Fruit fly (Drosophila melanogaster): ENCODE results near the gene Sec16.
A peak's percentile ranks its signal among the peaks of the same experiment; 100 is the strongest.

Gene Sec16

dm6 chrX:12567663-12568062, 28.2 kb upstream of the Sec16 start (continued):
- no peak for TF ChIP-seq crol (GFP tag; IDR thresholded peaks at IDR 0.05)
- peak; percentile 63 for TF ChIP-seq Adf1 (GFP tag; IDR thresholded peaks at IDR 0.05)
- peak; percentile 71 for TF ChIP-seq cas (GFP tag; IDR thresholded peaks at IDR 0.05)
- TF ChIP-seq CTCF (GFP tag; optimal IDR thresholded peaks at IDR 0.05): no peak
- TF ChIP-seq sug (tag; optimal IDR thresholded peaks at IDR 0.05): peak; percentile 85
- TF ChIP-seq CG10462 (GFP tag; optimal IDR thresholded peaks at IDR 0.05): no peak
- TF ChIP-seq Dref (GFP tag; IDR thresholded peaks at IDR 0.05): no peak
- TF ChIP-seq Atf-2 (GFP tag; optimal IDR thresholded peaks at IDR 0.05): no peak
- TF ChIP-seq CG1024 (GFP tag; IDR thresholded peaks at IDR 0.05): peak; percentile 49; the same call in 1 of the 2 replicates
- TF ChIP-seq Med (GFP tag): peak; percentile 38
- TF ChIP-seq CG9609 (GFP tag; optimal IDR thresholded peaks at IDR 0.05): no peak
- peak; percentile 82 for TF ChIP-seq CG9817 (tag; optimal IDR thresholded peaks at IDR 0.05)
- peak; percentile 83 for TF ChIP-seq CG6854 (GFP tag; optimal IDR thresholded peaks at IDR 0.05)
- no peak for TF ChIP-seq CG2129 (GFP tag; IDR thresholded peaks at IDR 0.05; ENCODE audit: partially characterized antibody)
- TF ChIP-seq klu (GFP tag; IDR thresholded peaks at IDR 0.05): peak; percentile 38; the same call in 1 of the 2 replicates
- peak; percentile 32; the same call in 1 of the 3 replicates for TF ChIP-seq croc (GFP tag; conservative IDR thresholded peaks at IDR 0.05)
- peak; percentile 87 for TF ChIP-seq CG13424 (tag; optimal IDR thresholded peaks at IDR 0.05)
- no peak for TF ChIP-seq sima (GFP tag; optimal IDR thresholded peaks at IDR 0.05)
- peak; percentile 21 for TF ChIP-seq Six4 (GFP tag; optimal IDR thresholded peaks at IDR 0.05)
- TF ChIP-seq CG32532 (GFP tag; IDR thresholded peaks at IDR 0.05): peak; percentile 90
- TF ChIP-seq CG14014 (GFP tag; IDR thresholded peaks at IDR 0.05): peak; percentile 89
- TF ChIP-seq so (GFP tag; IDR thresholded peaks at IDR 0.05): peak; percentile 71; the same call in 1 of the 3 replicates
- no peak for TF ChIP-seq CG9797 (GFP tag; optimal IDR thresholded peaks at IDR 0.05)
- no peak for TF ChIP-seq CG7271 (tag; optimal IDR thresholded peaks at IDR 0.05)
- TF ChIP-seq Stat92E (GFP tag; optimal IDR thresholded peaks at IDR 0.05): no peak
- peak in 1 of 2 experiments; percentile 40 for TF ChIP-seq insv (GFP tag; optimal IDR thresholded peaks at IDR 0.05)
- no peak for TF ChIP-seq NK7.1 (GFP tag; optimal IDR thresholded peaks at IDR 0.05)
- no peak for TF ChIP-seq bowl (GFP tag; IDR thresholded peaks at IDR 0.05)
- no peak for TF ChIP-seq lov (optimal IDR thresholded peaks at IDR 0.05)
- TF ChIP-seq lov (GFP tag; IDR thresholded peaks at IDR 0.05): no peak
- TF ChIP-seq sisA (GFP tag; IDR thresholded peaks at IDR 0.05): peak; percentile 57
- no peak for TF ChIP-seq CG17802 (tag; optimal IDR thresholded peaks at IDR 0.05)
- TF ChIP-seq slp2 (GFP tag; optimal IDR thresholded peaks at IDR 0.05): no peak
- TF ChIP-seq CG10959 (GFP tag; IDR thresholded peaks at IDR 0.05): no peak
- peak; percentile 44 for TF ChIP-seq CG3407 (GFP tag; optimal IDR thresholded peaks at IDR 0.05)
- TF ChIP-seq Dip2 (GFP tag; IDR thresholded peaks at IDR 0.05): no peak
- no peak for TF ChIP-seq Bteb2 (GFP tag; optimal IDR thresholded peaks at IDR 0.05)
- no peak for TF ChIP-seq en (GFP tag; optimal IDR thresholded peaks at IDR 0.05)
- TF ChIP-seq Myb (GFP tag; optimal IDR thresholded peaks at IDR 0.05): no peak
- TF ChIP-seq B-H2 (GFP tag; optimal IDR thresholded peaks at IDR 0.05): peak; percentile 93
- TF ChIP-seq az2 (GFP tag; optimal IDR thresholded peaks at IDR 0.05): peak; percentile 59
- TF ChIP-seq CG7372 (GFP tag; IDR thresholded peaks at IDR 0.05): peak; percentile 65
- TF ChIP-seq grn (GFP tag; optimal IDR thresholded peaks at IDR 0.05): no peak
- no peak for TF ChIP-seq CG15479 (GFP tag; optimal IDR thresholded peaks at IDR 0.05)
- TF ChIP-seq Ssrp (tag; optimal IDR thresholded peaks at IDR 0.05): peak; percentile 62
- peak; percentile 8 for TF ChIP-seq CG10274 (GFP tag; optimal IDR thresholded peaks at IDR 0.05)
- TF ChIP-seq otp (GFP tag; IDR thresholded peaks at IDR 0.05): peak; percentile 22; the same call in 1 of the 3 replicates
- TF ChIP-seq ab (GFP tag; optimal IDR thresholded peaks at IDR 0.05): no peak
- no peak for TF ChIP-seq pita (GFP tag; optimal IDR thresholded peaks at IDR 0.05)
- TF ChIP-seq esg (GFP tag; conservative IDR thresholded peaks at IDR 0.05): peak; percentile 73
- peak; percentile 57 for TF ChIP-seq ewg (GFP tag; optimal IDR thresholded peaks at IDR 0.05)
- TF ChIP-seq slbo (GFP tag; IDR thresholded peaks at IDR 0.05): peak; percentile 82
- peak; percentile 84 for TF ChIP-seq row (GFP tag; IDR thresholded peaks at IDR 0.05)
